Worm (Caenorhabditis elegans) whole organism, mixed stage, embryonic: ENCODE data around the gene alfa-1.

Experiments used
- lin-13 ChIP-seq: fragments of 150-350 bp; optimal IDR thresholded peaks from 2 replicates; lab custom pipeline; 2014; ENCODE audit warnings: missing biosample characterization, missing genetic modification characterization
- lsy-2 ChIP-seq: fragments of 150-350 bp; optimal IDR thresholded peaks from 2 replicates; lab custom pipeline; 2014; ENCODE audit warnings: missing biosample characterization, missing genetic modification characterization
- nhr-28 ChIP-seq: fragments of 150-350 bp; optimal IDR thresholded peaks from 2 replicates; lab custom pipeline; 2014; ENCODE audit warnings: missing biosample characterization, missing genetic modification characterization
- pha-4 ChIP-seq: fragments of 150-350 bp; optimal IDR thresholded peaks from 2 replicates; lab custom pipeline; 2018; ENCODE audit warnings: missing biosample characterization, missing genetic modification reagents, missing genetic modification characterization
- ztf-11 ChIP-seq: fragments of 150-350 bp; optimal IDR thresholded peaks from 2 replicates; lab custom pipeline; 2014; ENCODE audit warnings: missing biosample characterization, missing genetic modification characterization

DNA sequence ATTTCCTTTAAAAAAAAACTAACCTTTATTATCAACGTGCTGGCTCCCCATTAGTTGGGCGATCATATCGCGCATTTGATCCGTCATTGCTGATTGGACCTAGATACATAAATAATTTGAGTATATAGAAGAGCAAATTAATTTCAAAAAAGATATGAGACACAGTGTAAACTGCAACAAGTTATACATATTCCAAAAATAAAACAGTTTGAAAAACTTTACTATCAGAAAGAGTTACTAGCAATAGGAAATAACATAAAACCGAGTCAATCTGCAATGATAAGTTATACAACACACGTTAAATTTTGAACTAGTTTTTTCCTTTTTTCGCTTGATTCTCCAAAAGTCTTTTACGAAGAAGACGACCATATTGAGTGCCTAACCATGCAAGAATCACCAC is 45.1 kb upstream of the alfa-1 start, which contains the start of gene luc-7L:
- TF ChIP-seq nhr-28 (tag; lab: Kevin White, UChicago) (no peak), ztf-11 (tag; lab: Kevin White, UChicago) (no peak), lsy-2 (tag; lab: Kevin White, UChicago) (no peak), lin-13 (tag; lab: Kevin White, UChicago) (no peak), pha-4 (tag; lab: Kevin White, UChicago) (no peak)
